Fruit fly (Drosophila melanogaster): ENCODE results near the gene CG31709.
A peak's percentile ranks its signal among the peaks of the same experiment; 100 is the strongest.

CG31709 gene

dm6 chr2L:9569588-9570434, 9.6 kb downstream of the CG31709 start:
- TF ChIP-seq Hr96 (GFP tag; optimal IDR thresholded peaks at IDR 0.05) (peak; percentile 78), cnc (optimal IDR thresholded peaks at IDR 0.05) (no peak), pad (GFP tag; optimal IDR thresholded peaks at IDR 0.05) (peak; percentile 88), cic (GFP tag; optimal IDR thresholded peaks at IDR 0.05) (peak; percentile 96), Clk (GFP tag; optimal IDR thresholded peaks at IDR 0.05) (peak; percentile 81), CG5204 (GFP tag; optimal IDR thresholded peaks at IDR 0.05) (peak; percentile 86), toe (GFP tag; optimal IDR thresholded peaks at IDR 0.05) (peak; percentile 65), Mnt (GFP tag; optimal IDR thresholded peaks at IDR 0.05) (peak; percentile 98), CG7101 (tag; optimal IDR thresholded peaks at IDR 0.05) (peak; percentile 91), tj (GFP tag; optimal IDR thresholded peaks at IDR 0.05) (peak; percentile 91), CG14711 (tag; optimal IDR thresholded peaks at IDR 0.05) (peak; percentile 87), ovo (GFP tag; optimal IDR thresholded peaks at IDR 0.05) (peak; percentile 84), CG11617 (GFP tag; optimal IDR thresholded peaks at IDR 0.05) (peak; percentile 97), Crg-1 (GFP tag; optimal IDR thresholded peaks at IDR 0.05) (peak; percentile 87), bab1 (GFP tag; optimal IDR thresholded peaks at IDR 0.05) (peak; percentile 97), kay (GFP tag; ENCODE audit: borderline replicate concordance) (peak; percentile 89), CG7045 (GFP tag; optimal IDR thresholded peaks at IDR 0.05) (peak; percentile 93), CG33017 (tag; optimal IDR thresholded peaks at IDR 0.05) (peak; percentile 93), CG12768 (GFP tag; optimal IDR thresholded peaks at IDR 0.05) (peak; percentile 92), CG1620 (GFP tag; optimal IDR thresholded peaks at IDR 0.05) (peak; percentile 73)

DNA sequence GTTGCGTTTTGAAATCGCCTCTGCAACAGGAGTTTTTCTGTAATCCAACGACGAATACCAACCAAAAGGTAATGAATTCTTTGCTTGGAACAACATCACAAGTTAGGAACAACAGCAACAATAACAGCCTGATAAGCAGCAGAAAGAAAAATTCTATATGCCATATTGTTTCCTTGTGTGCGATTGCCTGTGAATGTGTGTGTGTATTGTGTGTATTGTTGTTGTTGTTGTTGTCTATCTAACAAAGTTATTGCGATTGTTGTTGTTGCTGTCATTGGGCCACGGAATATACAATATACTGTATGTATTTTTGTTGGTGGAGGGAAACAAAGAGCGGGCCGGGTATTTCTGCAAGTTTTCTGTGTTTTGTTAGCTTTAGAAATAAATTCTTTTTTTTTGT, 10.3 kb downstream of the CG31709 start:
- TF ChIP-seq CG33017 (tag; optimal IDR thresholded peaks at IDR 0.05) (no peak), kay (GFP tag; ENCODE audit: borderline replicate concordance) (peak; percentile 80), ovo (GFP tag; optimal IDR thresholded peaks at IDR 0.05) (no peak)

dm6 chr2L:9568360-9569088, 10.9 kb downstream of the CG31709 start, which contains the start of gene brwl:
TSS of gene brwl (plus strand) at chr2L:9568890.
- TF ChIP-seq CG14711 (tag; optimal IDR thresholded peaks at IDR 0.05) (peak; percentile 91), bab1 (GFP tag; optimal IDR thresholded peaks at IDR 0.05) (peak; percentile 94), CG7101 (tag; optimal IDR thresholded peaks at IDR 0.05) (peak; percentile 96), cic (GFP tag; optimal IDR thresholded peaks at IDR 0.05) (peak; percentile 74), CG12768 (GFP tag; optimal IDR thresholded peaks at IDR 0.05) (peak; percentile 97), Mnt (GFP tag; optimal IDR thresholded peaks at IDR 0.05) (peak; percentile 86), CG5204 (GFP tag; optimal IDR thresholded peaks at IDR 0.05) (peak; percentile 97), kay (GFP tag; ENCODE audit: borderline replicate concordance) (peak; percentile 76), tj (GFP tag; optimal IDR thresholded peaks at IDR 0.05) (peak; percentile 85), Clk (GFP tag; optimal IDR thresholded peaks at IDR 0.05) (peak; percentile 93), CG33017 (tag; optimal IDR thresholded peaks at IDR 0.05) (peak; percentile 95), CG11617 (GFP tag; optimal IDR thresholded peaks at IDR 0.05) (peak; percentile 96), ovo (GFP tag; optimal IDR thresholded peaks at IDR 0.05) (peak; percentile 86), toe (GFP tag; optimal IDR thresholded peaks at IDR 0.05) (peak; percentile 97), Crg-1 (GFP tag; optimal IDR thresholded peaks at IDR 0.05) (peak; percentile 88), pad (GFP tag; optimal IDR thresholded peaks at IDR 0.05) (peak; percentile 84), CG7045 (GFP tag; optimal IDR thresholded peaks at IDR 0.05) (peak; percentile 96), CG1620 (GFP tag; optimal IDR thresholded peaks at IDR 0.05) (peak; percentile 87), cnc (optimal IDR thresholded peaks at IDR 0.05) (no peak), Hr96 (GFP tag; optimal IDR thresholded peaks at IDR 0.05) (peak; percentile 96)

- TF ChIP-seq CG11617 (GFP tag; optimal IDR thresholded peaks at IDR 0.05) (peak; percentile 97), pad (GFP tag; optimal IDR thresholded peaks at IDR 0.05) (peak; percentile 88), CG1620 (GFP tag; optimal IDR thresholded peaks at IDR 0.05) (peak; percentile 92), Hr96 (GFP tag; optimal IDR thresholded peaks at IDR 0.05) (peak; percentile 92), toe (GFP tag; optimal IDR thresholded peaks at IDR 0.05) (peak; percentile 92), CG33017 (tag; optimal IDR thresholded peaks at IDR 0.05) (peak; percentile 96), CG12768 (GFP tag; optimal IDR thresholded peaks at IDR 0.05) (peak; percentile 97), Crg-1 (GFP tag; optimal IDR thresholded peaks at IDR 0.05) (peak; percentile 98), CG7045 (GFP tag; optimal IDR thresholded peaks at IDR 0.05) (peak; percentile 98), kay (GFP tag; ENCODE audit: borderline replicate concordance) (peak; percentile 97), Clk (GFP tag; optimal IDR thresholded peaks at IDR 0.05) (peak; percentile 75), CG5204 (GFP tag; optimal IDR thresholded peaks at IDR 0.05) (peak; percentile 94), tj (GFP tag; optimal IDR thresholded peaks at IDR 0.05) (peak; percentile 79), cnc (optimal IDR thresholded peaks at IDR 0.05) (no peak), Mnt (GFP tag; optimal IDR thresholded peaks at IDR 0.05) (peak; percentile 96), ovo (GFP tag; optimal IDR thresholded peaks at IDR 0.05) (peak; percentile 94), bab1 (GFP tag; optimal IDR thresholded peaks at IDR 0.05) (peak; percentile 96), cic (GFP tag; optimal IDR thresholded peaks at IDR 0.05) (peak; percentile 89), CG14711 (tag; optimal IDR thresholded peaks at IDR 0.05) (peak; percentile 87), CG7101 (tag; optimal IDR thresholded peaks at IDR 0.05) (peak; percentile 98)
Observed at dm6 chr2L:9567398-9567856, 12.0 kb downstream of the CG31709 start.

- TF ChIP-seq CG7101 (tag; optimal IDR thresholded peaks at IDR 0.05) (no peak), CG12768 (GFP tag; optimal IDR thresholded peaks at IDR 0.05) (no peak), cnc (optimal IDR thresholded peaks at IDR 0.05) (no peak), ovo (GFP tag; optimal IDR thresholded peaks at IDR 0.05) (no peak), CG33017 (tag; optimal IDR thresholded peaks at IDR 0.05) (no peak), Mnt (GFP tag; optimal IDR thresholded peaks at IDR 0.05) (no peak), bab1 (GFP tag; optimal IDR thresholded peaks at IDR 0.05) (no peak), Crg-1 (GFP tag; optimal IDR thresholded peaks at IDR 0.05) (no peak), kay (GFP tag; ENCODE audit: borderline replicate concordance) (no peak), Hr96 (GFP tag; optimal IDR thresholded peaks at IDR 0.05) (no peak), cic (GFP tag; optimal IDR thresholded peaks at IDR 0.05) (no peak), toe (GFP tag; optimal IDR thresholded peaks at IDR 0.05) (no peak), CG7045 (GFP tag; optimal IDR thresholded peaks at IDR 0.05) (no peak), Clk (GFP tag; optimal IDR thresholded peaks at IDR 0.05) (no peak), CG11617 (GFP tag; optimal IDR thresholded peaks at IDR 0.05) (no peak), CG14711 (tag; optimal IDR thresholded peaks at IDR 0.05) (no peak), tj (GFP tag; optimal IDR thresholded peaks at IDR 0.05) (no peak), CG1620 (GFP tag; optimal IDR thresholded peaks at IDR 0.05) (no peak)
Observed at dm6 chr2L:9566656-9567055, 12.8 kb downstream of the CG31709 start, which contains the start of gene jp. TSS of gene jp (minus strand) at chr2L:9566750.

All from whole organism, adult.